Worm (Caenorhabditis elegans) whole organism, early embryonic: ENCODE results near the gene lron-5.

ENCODE experiments used
- F13C5.2 ChIP-seq: sonication (generic microtip); optimal IDR thresholded peaks from 2 replicates; lab custom pipeline; 2017; ENCODE audit warnings: mild to moderate bottlenecking, missing genetic modification characterization, inconsistent platforms, missing compliant biosample characterization
- ama-1 ChIP-seq: fragments of 150-350 bp; optimal IDR thresholded peaks from 2 replicates; lab custom pipeline; 2014
- ceh-36 ChIP-seq: sonication (generic microtip); optimal IDR thresholded peaks from 2 replicates; lab custom pipeline; 2016; ENCODE audit warnings: missing genetic modification characterization, inconsistent platforms, missing compliant biosample characterization
- ets-7 ChIP-seq: sonication (generic microtip); optimal IDR thresholded peaks from 2 replicates; lab custom pipeline; 2016; ENCODE audit warnings: missing genotype, missing genetic modification characterization, missing compliant biosample characterization
- flt-1 ChIP-seq: fragments of 200-800 bp; sonication (Bioruptor generic); IDR thresholded peaks from 2 replicates; pipeline ENCODE4 v1.3.6; 2022; ENCODE audit warnings: missing genetic modification characterization, missing compliant biosample characterization
- hmbx-1 ChIP-seq: sonication (generic microtip); optimal IDR thresholded peaks from 2 replicates; lab custom pipeline; 2016; ENCODE audit warnings: mild to moderate bottlenecking, missing genetic modification characterization, missing compliant biosample characterization
- scrt-1 ChIP-seq: fragments of 200-800 bp; sonication (Bioruptor generic); IDR thresholded peaks from 2 replicates; pipeline ENCODE4 v1.3.6; 2022; ENCODE audit warnings: missing genetic modification characterization, missing compliant biosample characterization
- tbx-37 ChIP-seq: fragments of 200-800 bp; sonication (Bioruptor generic); conservative IDR thresholded peaks from 2 replicates; pipeline ENCODE4 v1.3.6; 2022; ENCODE audit warnings: missing genetic modification reagents, missing genetic modification characterization, missing compliant biosample characterization
- tra-4 ChIP-seq: sonication (generic microtip); optimal IDR thresholded peaks from 2 replicates; lab custom pipeline; 2017; ENCODE audit warnings: missing genetic modification characterization, missing compliant biosample characterization

DNA sequence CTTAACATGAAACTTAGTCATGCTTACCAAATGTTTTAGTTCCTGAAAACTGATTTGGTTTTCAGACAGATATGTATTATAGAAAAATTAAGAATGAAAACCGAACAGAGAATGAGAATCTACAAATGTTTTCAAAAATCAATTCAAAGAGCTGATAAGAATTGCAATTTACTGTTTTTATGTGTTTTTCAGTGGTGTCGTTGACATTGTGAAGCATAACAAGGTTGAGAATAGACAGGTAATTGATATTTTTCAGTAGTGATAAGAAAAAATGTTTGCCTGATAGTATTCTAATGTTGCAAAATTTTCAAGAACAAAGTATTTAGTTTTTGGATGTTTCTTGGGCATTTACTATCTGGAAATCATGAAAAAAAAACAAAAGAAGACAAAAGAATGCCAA, 20.4 kb downstream of the lron-5 start, which contains the start of gene pfas-1:
- TF ChIP-seq F13C5.2 (tag; lab: Kevin White, UChicago), result no peak
- TF ChIP-seq ceh-36 (tag; lab: Kevin White, UChicago), result no peak
- no peak for TF ChIP-seq hmbx-1 (tag; lab: Kevin White, UChicago)
- TF ChIP-seq ama-1, result no peak
- no peak for TF ChIP-seq tbx-37
- no peak for TF ChIP-seq tra-4 (tag; lab: Kevin White, UChicago)
- TF ChIP-seq flt-1, result no peak
- TF ChIP-seq ets-7, result no peak
- no peak for TF ChIP-seq scrt-1 (GFP tag; lab: Robert Waterston, UW)
